Worm (Caenorhabditis elegans): ENCODE results near the gene wrt-1.

- TF ChIP-seq ref-2 (tag; optimal IDR thresholded peaks at IDR 0.05), result no peak
- peak; percentile 69 for TF ChIP-seq unc-55 (GFP tag; optimal IDR thresholded peaks at IDR 0.05)
- no peak for TF ChIP-seq pha-4 (tag; optimal IDR thresholded peaks at IDR 0.05)
- TF ChIP-seq ets-4 (tag; optimal IDR thresholded peaks at IDR 0.05), result peak; percentile 18
- TF ChIP-seq dve-1 (tag; optimal IDR thresholded peaks at IDR 0.05), result no peak
- TF ChIP-seq pax-1 (tag; optimal IDR thresholded peaks at IDR 0.05), result no peak
- TF ChIP-seq pat-9 (tag; optimal IDR thresholded peaks at IDR 0.05), result no peak
- TF ChIP-seq tbx-2 (tag; optimal IDR thresholded peaks at IDR 0.05), result no peak
- no peak for TF ChIP-seq ama-1 (optimal IDR thresholded peaks at IDR 0.05)
These were observed 1.6 kb upstream of the wrt-1 start, which contains the start of gene ZK1290.5 for ce11 chrII:7529078-7529683.

All from whole organism, late embryonic.